Worm (Caenorhabditis elegans) whole organism, mixed stage, embryonic: ENCODE measurements around the gene fbxb-20.

Experiments used
- ceh-43 ChIP-seq: fragments of 200-800 bp; sonication (Bioruptor generic); optimal IDR thresholded peaks from 2 replicates; lab custom pipeline; 2018; ENCODE audit warnings: mild to moderate bottlenecking, missing genetic modification characterization, moderate library complexity, missing compliant biosample characterization
- elt-1 ChIP-seq: sonication (generic microtip); optimal IDR thresholded peaks from 2 replicates; lab custom pipeline; 2017; ENCODE audit warnings: missing genetic modification characterization, mild to moderate bottlenecking, missing compliant biosample characterization, antibody characterized with exemption, moderate library complexity, borderline replicate concordance; ENCODE audit not compliant: insufficient read depth
- flh-1 ChIP-seq: fragments of 200-800 bp; sonication (Bioruptor generic); optimal IDR thresholded peaks from 2 replicates; lab custom pipeline; 2018; ENCODE audit warnings: mild to moderate bottlenecking, missing genetic modification characterization, moderate library complexity, missing compliant biosample characterization
- hlh-1 ChIP-seq: fragments of 150-350 bp; optimal IDR thresholded peaks from 2 replicates; lab custom pipeline; 2014; ENCODE audit warnings: missing biosample characterization, missing genetic modification reagents, missing genetic modification characterization
- lin-13 ChIP-seq: fragments of 150-350 bp; optimal IDR thresholded peaks from 2 replicates; lab custom pipeline; 2014; ENCODE audit warnings: missing biosample characterization, missing genetic modification characterization
- lin-32 ChIP-seq: fragments of 200-800 bp; sonication (Bioruptor generic); optimal IDR thresholded peaks from 2 replicates; lab custom pipeline; 2018; ENCODE audit warnings: mild to moderate bottlenecking, missing genetic modification characterization, missing compliant biosample characterization
- mls-2 ChIP-seq: sonication (generic microtip); optimal IDR thresholded peaks from 2 replicates; lab custom pipeline; 2016; ENCODE audit warnings: mild to moderate bottlenecking, missing genetic modification characterization, moderate library complexity, missing compliant biosample characterization
- nhr-12 ChIP-seq: fragments of 150-350 bp; optimal IDR thresholded peaks from 2 replicates; lab custom pipeline; 2014; ENCODE audit warnings: missing biosample characterization, missing genetic modification characterization
- nhr-237 ChIP-seq: fragments of 150-350 bp; optimal IDR thresholded peaks from 2 replicates; lab custom pipeline; 2014; ENCODE audit warnings: missing biosample characterization, missing genetic modification characterization
- nhr-76 ChIP-seq: sonication (generic microtip); optimal IDR thresholded peaks from 2 replicates; lab custom pipeline; 2017; ENCODE audit warnings: missing biosample characterization, missing genetic modification characterization
- snpc-4 ChIP-seq: fragments of 150-350 bp; optimal IDR thresholded peaks from 2 replicates; lab custom pipeline; 2014; ENCODE audit warnings: missing biosample characterization, missing genetic modification characterization
- sptf-1 ChIP-seq: sonication (generic microtip); optimal IDR thresholded peaks from 2 replicates; lab custom pipeline; 2017; ENCODE audit warnings: mild to moderate bottlenecking, missing genetic modification characterization, moderate library complexity, missing compliant biosample characterization
- ztf-11 ChIP-seq: fragments of 150-350 bp; optimal IDR thresholded peaks from 2 replicates; lab custom pipeline; 2014; ENCODE audit warnings: missing biosample characterization, missing genetic modification characterization

DNA sequence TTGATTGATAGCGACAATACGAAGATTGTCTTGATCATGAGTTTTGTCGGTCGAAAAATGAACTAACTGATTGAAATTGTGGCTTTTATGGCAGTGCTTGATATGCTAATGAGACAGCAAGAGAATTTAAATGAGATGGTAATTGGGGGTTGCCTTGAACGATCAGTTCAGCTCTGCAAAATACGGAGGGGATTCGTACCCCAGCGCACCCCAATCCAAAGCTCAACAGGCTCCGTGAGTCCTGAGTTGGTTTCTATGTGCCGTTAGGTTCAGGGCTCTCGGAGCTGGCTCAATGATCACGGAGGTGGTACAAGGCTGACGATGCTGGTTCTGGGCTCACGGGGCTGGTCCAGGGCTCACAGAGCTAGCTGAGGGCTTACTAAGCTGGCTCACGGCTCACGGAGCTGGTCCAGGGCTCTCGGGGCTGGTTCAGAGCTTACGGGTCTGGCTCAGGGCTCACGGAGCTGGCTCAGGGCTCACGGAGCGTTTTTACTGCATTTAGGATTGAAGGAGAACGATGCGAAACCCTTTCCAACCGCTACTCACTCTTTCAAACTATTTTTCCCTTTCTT, 5.5 kb downstream of the fbxb-20 start, which contains the start of gene ZC204.6:
- TF ChIP-seq elt-1 (tag; lab: Kevin White, UChicago): no peak
- no peak for TF ChIP-seq nhr-12 (tag; lab: Kevin White, UChicago)
- no peak for TF ChIP-seq nhr-76 (tag; lab: Kevin White, UChicago)
- TF ChIP-seq lin-13: no peak
- TF ChIP-seq flh-1 (GFP tag; lab: Kevin White, UChicago): no peak
- TF ChIP-seq ceh-43 (GFP tag; lab: Kevin White, UChicago): no peak
- no peak for TF ChIP-seq ztf-11 (tag; lab: Kevin White, UChicago)
- TF ChIP-seq hlh-1 (tag; lab: Kevin White, UChicago): no peak
- no peak for TF ChIP-seq lin-32
- no peak for TF ChIP-seq snpc-4 (tag; lab: Kevin White, UChicago)
- no peak for TF ChIP-seq nhr-237 (tag; lab: Kevin White, UChicago)
- no peak for TF ChIP-seq sptf-1 (tag; lab: Kevin White, UChicago)
- TF ChIP-seq mls-2 (tag; lab: Kevin White, UChicago): no peak
